Fruit fly (Drosophila melanogaster) whole organism, embryonic: ENCODE measurements around the gene chic.

Experiments used
- Abd-B ChIP-seq: fragments of 200-800 bp; sonication (Bioruptor generic); optimal IDR thresholded peaks from 2 replicates; lab custom pipeline; 2018; ENCODE audit warnings: missing biosample characterization, mild to moderate bottlenecking, missing genetic modification characterization, moderate library complexity
- B-H2 ChIP-seq: fragments of 200-800 bp; sonication (Bioruptor generic); optimal IDR thresholded peaks from 2 replicates; lab custom pipeline; 2018; ENCODE audit warnings: missing biosample characterization, mild to moderate bottlenecking, missing genetic modification characterization
- Bdp1 ChIP-seq: fragments of 200-800 bp; sonication (Bioruptor generic); optimal IDR thresholded peaks from 3 replicates; lab custom pipeline; 2016; ENCODE audit warnings: missing biosample characterization, missing genetic modification characterization
- Bgb ChIP-seq: fragments of 200-800 bp; sonication (Bioruptor generic); IDR thresholded peaks from 2 replicates; pipeline ENCODE4 v1.3.6; 2022; ENCODE audit warnings: missing biosample characterization, missing genetic modification characterization; ENCODE audit not compliant: partially characterized antibody
- CG10565 ChIP-seq: fragments of 200-800 bp; sonication (Bioruptor generic); optimal IDR thresholded peaks from 3 replicates; lab custom pipeline; 2016; ENCODE audit warnings: missing biosample characterization, mild to moderate bottlenecking, missing genetic modification characterization
- CG11093 ChIP-seq: fragments of 200-800 bp; sonication (Bioruptor generic); IDR thresholded peaks from 3 replicates; pipeline ENCODE4 v1.3.6; 2022; ENCODE audit warnings: missing biosample characterization, missing genetic modification characterization
- CG12942 ChIP-seq: fragments of 200-800 bp; sonication (Bioruptor generic); optimal IDR thresholded peaks from 3 replicates; lab custom pipeline; 2016; ENCODE audit warnings: missing biosample characterization, missing genetic modification characterization
- CG14014 ChIP-seq: fragments of 200-800 bp; sonication (Bioruptor generic); IDR thresholded peaks from 2 replicates; pipeline ENCODE4 v1.3.6; 2022; ENCODE audit warnings: missing biosample characterization, missing genetic modification characterization
- CG1603 ChIP-seq: fragments of 200-800 bp; sonication (Bioruptor generic); optimal IDR thresholded peaks from 2 replicates; lab custom pipeline; 2019; ENCODE audit warnings: missing biosample characterization, mild to moderate bottlenecking, missing genetic modification characterization, moderate library complexity
- CG2199 ChIP-seq: fragments of 200-800 bp; sonication (Bioruptor generic); IDR thresholded peaks from 3 replicates; pipeline ENCODE4 v1.3.6; 2022; ENCODE audit warnings: missing biosample characterization, missing genetic modification characterization
- CG2678 ChIP-seq: fragments of 200-800 bp; sonication (Bioruptor generic); optimal IDR thresholded peaks from 3 replicates; lab custom pipeline; 2019; ENCODE audit warnings: missing biosample characterization, mild to moderate bottlenecking, missing genetic modification characterization, moderate library complexity
- CG3065 ChIP-seq: fragments of 200-800 bp; sonication (Bioruptor generic); optimal IDR thresholded peaks from 2 replicates; lab custom pipeline; 2016; ENCODE audit warnings: missing biosample characterization, missing genetic modification characterization
- CG31388 ChIP-seq: fragments of 200-800 bp; sonication (Bioruptor generic); optimal IDR thresholded peaks from 2 replicates; lab custom pipeline; 2016; ENCODE audit warnings: missing biosample characterization, missing genetic modification characterization
- CG3407 ChIP-seq: fragments of 200-800 bp; sonication (Bioruptor generic); optimal IDR thresholded peaks from 2 replicates; lab custom pipeline; 2018; ENCODE audit warnings: missing biosample characterization, mild to moderate bottlenecking, missing genetic modification characterization
- CG34376 ChIP-seq: fragments of 200-800 bp; sonication (Bioruptor generic); optimal IDR thresholded peaks from 2 replicates; lab custom pipeline; 2018; ENCODE audit warnings: missing biosample characterization, mild to moderate bottlenecking, missing genetic modification characterization
- CG3726 ChIP-seq: fragments of 200-800 bp; sonication (Bioruptor generic); IDR thresholded peaks from 3 replicates; pipeline ENCODE4, ENCODE4 v1.3.6; 2022; ENCODE audit warnings: missing biosample characterization, missing genetic modification characterization
- CG5180 ChIP-seq: fragments of 200-800 bp; sonication (Bioruptor generic); optimal IDR thresholded peaks from 3 replicates; lab custom pipeline; 2017; ENCODE audit warnings: missing biosample characterization, missing genetic modification characterization, mild to moderate bottlenecking, moderate library complexity, missing genetic modification reagents
- CG5245 ChIP-seq: fragments of 200-800 bp; sonication (Bioruptor generic); optimal IDR thresholded peaks from 3 replicates; lab custom pipeline; 2016; ENCODE audit warnings: missing biosample characterization, missing genetic modification characterization
- CG6272 ChIP-seq: fragments of 200-800 bp; sonication (Bioruptor generic); IDR thresholded peaks from 2 replicates; pipeline ENCODE4 v1.3.6; 2022; ENCODE audit warnings: missing biosample characterization, missing genetic modification characterization
- CG6654 ChIP-seq: fragments of 200-800 bp; sonication (Bioruptor generic); optimal IDR thresholded peaks from 2 replicates; lab custom pipeline; 2017; ENCODE audit warnings: missing biosample characterization, mild to moderate bottlenecking, missing genetic modification characterization
- CG7357 ChIP-seq: fragments of 200-800 bp; sonication (Bioruptor generic); IDR thresholded peaks from 3 replicates; pipeline ENCODE4 v1.3.6; 2022; ENCODE audit warnings: missing biosample characterization, missing genetic modification characterization
- CTCF ChIP-seq: fragments of 200-800 bp; sonication (Bioruptor generic); optimal IDR thresholded peaks from 2 replicates; lab custom pipeline; 2017; ENCODE audit warnings: missing biosample characterization, mild to moderate bottlenecking, missing genetic modification characterization, moderate library complexity
- D19A ChIP-seq: fragments of 200-800 bp; optimal IDR thresholded peaks from 3 replicates; lab custom pipeline; 2019; ENCODE audit warnings: missing biosample characterization, mild to moderate bottlenecking, missing genetic modification characterization, moderate library complexity
- D19B ChIP-seq: fragments of 200-800 bp; sonication (Bioruptor generic); optimal IDR thresholded peaks from 2 replicates; lab custom pipeline; 2017; ENCODE audit warnings: missing biosample characterization, mild to moderate bottlenecking, missing genetic modification characterization
- Dll ChIP-seq: fragments of 200-800 bp; sonication (Bioruptor generic); IDR thresholded peaks from 4 replicates; pipeline ENCODE4 v1.3.6; 2022; ENCODE audit warnings: missing biosample characterization, missing genetic modification characterization; ENCODE audit not compliant: partially characterized antibody
- E2f1 ChIP-seq: fragments of 200-800 bp; sonication (Bioruptor generic); IDR thresholded peaks from 2 replicates; pipeline ENCODE4 v1.3.6; 2022; ENCODE audit warnings: missing biosample characterization, missing genetic modification characterization
- H15 ChIP-seq: fragments of 200-800 bp; sonication (Bioruptor generic); IDR thresholded peaks from 3 replicates; pipeline ENCODE4 v1.3.6; 2022; ENCODE audit warnings: missing biosample characterization, missing genetic modification characterization
- Hand ChIP-seq: fragments of 200-800 bp; sonication (Bioruptor generic); optimal IDR thresholded peaks from 2 replicates; lab custom pipeline; 2017; ENCODE audit warnings: mild to moderate bottlenecking, missing biosample characterization, missing genetic modification reagents, missing genetic modification characterization
- HmgD ChIP-seq: fragments of 200-800 bp; sonication (Bioruptor generic); optimal IDR thresholded peaks from 3 replicates; lab custom pipeline; 2016; ENCODE audit warnings: missing biosample characterization, missing genetic modification characterization
- Neu2 ChIP-seq: fragments of 200-800 bp; sonication (Bioruptor generic); optimal IDR thresholded peaks from 3 replicates; lab custom pipeline; 2016; ENCODE audit warnings: missing biosample characterization, missing genetic modification characterization, borderline replicate concordance
- Pdp1 ChIP-seq, 2 experiments: fragments of 200-800 bp; sonication (Bioruptor generic); optimal IDR thresholded peaks; 3 replicates each; lab custom pipeline; 2016; ENCODE audit warnings: missing biosample characterization in 2 of 2, missing genetic modification characterization in 2 of 2, mild to moderate bottlenecking in 1 of 2, moderate library complexity in 1 of 2
- Sry-β ChIP-seq: fragments of 200-800 bp; sonication (Bioruptor generic); optimal IDR thresholded peaks from 2 replicates; lab custom pipeline; 2018; ENCODE audit warnings: missing biosample characterization, mild to moderate bottlenecking, missing genetic modification characterization, moderate library complexity
- Stat92E ChIP-seq, 3 experiments: fragments of >200 bp in 2 of 3; fragments of 200-800 bp in 1 of 3; sonication (Bioruptor generic) in 1 of 3; optimal IDR thresholded peaks; 2 replicates each; lab custom pipeline; 2017 to 2019; ENCODE audit warnings: missing biosample characterization in 3 of 3, missing genetic modification characterization in 3 of 3, mild to moderate bottlenecking in 1 of 3, moderate library complexity in 1 of 3
- cad ChIP-seq: fragments of >200 bp; optimal IDR thresholded peaks from 2 replicates; lab custom pipeline; 2017; ENCODE audit warnings: missing biosample characterization, missing genetic modification characterization
- chn ChIP-seq: fragments of 200-800 bp; sonication (Bioruptor generic); optimal IDR thresholded peaks from 2 replicates; lab custom pipeline; 2016; ENCODE audit warnings: missing biosample characterization, missing genetic modification characterization
- fd102C ChIP-seq: fragments of 200-800 bp; sonication (Bioruptor generic); optimal IDR thresholded peaks from 2 replicates; lab custom pipeline; 2018; ENCODE audit warnings: missing biosample characterization, mild to moderate bottlenecking, missing genetic modification characterization, moderate library complexity
- gsb-n ChIP-seq: fragments of 200-800 bp; sonication (Bioruptor generic); optimal IDR thresholded peaks from 3 replicates; lab custom pipeline; 2018; ENCODE audit warnings: missing biosample characterization, mild to moderate bottlenecking, missing genetic modification characterization
- mam ChIP-seq: fragments of 200-800 bp; sonication (Bioruptor generic); optimal IDR thresholded peaks from 3 replicates; lab custom pipeline; 2016; ENCODE audit warnings: missing biosample characterization, missing genetic modification characterization
- pnt ChIP-seq: fragments of 200-800 bp; sonication (Bioruptor generic); optimal IDR thresholded peaks from 3 replicates; lab custom pipeline; 2016; ENCODE audit warnings: missing biosample characterization, missing genetic modification characterization
- prd ChIP-seq, 3 experiments: fragments of >200 bp in 2 of 3; fragments of 200-800 bp in 1 of 3; sonication (Bioruptor generic) in 1 of 3; optimal IDR thresholded peaks in 2 of 3; IDR thresholded peaks in 1 of 3; 2 replicates in 2 of 3; 3 replicates in 1 of 3; pipeline versions ENCODE4 v1.3.6 to Lab custom; 2017 to 2022; ENCODE audit warnings: missing biosample characterization in 1 of 3, missing genetic modification characterization in 1 of 3
- scrt ChIP-seq: fragments of 200-800 bp; sonication (Bioruptor generic); optimal IDR thresholded peaks from 2 replicates; lab custom pipeline; 2018; ENCODE audit warnings: missing biosample characterization, mild to moderate bottlenecking, missing genetic modification characterization, moderate library complexity
- sd ChIP-seq: fragments of 200-800 bp; sonication (Bioruptor generic); optimal IDR thresholded peaks from 3 replicates; lab custom pipeline; 2018; ENCODE audit warnings: missing biosample characterization, mild to moderate bottlenecking, missing genetic modification characterization, moderate library complexity
- shn ChIP-seq: fragments of 200-800 bp; sonication (Bioruptor generic); optimal IDR thresholded peaks from 3 replicates; lab custom pipeline; 2016; ENCODE audit warnings: missing biosample characterization, missing genetic modification characterization
- tgo ChIP-seq: fragments of 200-800 bp; sonication (Bioruptor generic); IDR thresholded peaks from 3 replicates; pipeline ENCODE4 v1.3.6; 2022; ENCODE audit warnings: missing biosample characterization, missing genetic modification characterization
- tna ChIP-seq: fragments of 200-800 bp; sonication (Bioruptor generic); IDR thresholded peaks from 2 replicates; pipeline ENCODE4 v1.3.6; 2022; ENCODE audit warnings: missing biosample characterization, missing genetic modification characterization; ENCODE audit not compliant: partially characterized antibody
- ttk ChIP-seq: fragments of 200-800 bp; sonication (Bioruptor generic); IDR thresholded peaks from 2 replicates; pipeline ENCODE4 v2.1.2; 2022; ENCODE audit warnings: missing biosample characterization, missing genetic modification characterization
- tup ChIP-seq: fragments of 200-800 bp; sonication (Bioruptor generic); optimal IDR thresholded peaks from 2 replicates; lab custom pipeline; 2016; ENCODE audit warnings: missing biosample characterization, mild to moderate bottlenecking, missing genetic modification characterization, moderate library complexity
- z ChIP-seq: fragments of 200-800 bp; sonication (Bioruptor generic); IDR thresholded peaks from 3 replicates; pipeline ENCODE4 v1.3.6; 2022; ENCODE audit warnings: missing biosample characterization, missing genetic modification characterization
- zen ChIP-seq: fragments of 200-800 bp; sonication (Bioruptor generic); optimal IDR thresholded peaks from 3 replicates; lab custom pipeline; 2018; ENCODE audit warnings: missing biosample characterization, mild to moderate bottlenecking, missing genetic modification characterization, moderate library complexity

chic gene

dm6 chr2L:5981433-5982333 lies 865 bp upstream of the chic start, which contains the start of gene eIF4A (continued):
- TF ChIP-seq Bgb, result no peak
- no peak for TF ChIP-seq CG11093
- no peak for TF ChIP-seq CG14014 (GFP tag; lab: Robert Waterston, UW)
- no peak for TF ChIP-seq B-H2 (GFP tag; lab: Kevin White, UChicago)
- no peak for TF ChIP-seq chn
- no peak for TF ChIP-seq Neu2 (GFP tag; lab: Kevin White, UChicago)
- no peak for TF ChIP-seq Dll (GFP tag; lab: Robert Waterston, UW)
- TF ChIP-seq CG2678 (tag; lab: Kevin White, UChicago), result peak; percentile 15
- no peak for TF ChIP-seq CG10565
- TF ChIP-seq CG7357, result no peak
- TF ChIP-seq scrt, result no peak
- TF ChIP-seq fd102C (GFP tag; lab: Kevin White, UChicago), result no peak
- no peak for TF ChIP-seq CG3065 (GFP tag; lab: Kevin White, UChicago)
- TF ChIP-seq gsb-n (tag; lab: Kevin White, UChicago), result no peak
- TF ChIP-seq HmgD (GFP tag; lab: Kevin White, UChicago), result peak; percentile 36
- no peak for TF ChIP-seq shn (GFP tag; lab: Kevin White, UChicago)
- no peak for TF ChIP-seq CG2199 (GFP tag; lab: Robert Waterston, UW)
- TF ChIP-seq tna (GFP tag; lab: Robert Waterston, UW), result no peak
- TF ChIP-seq CG3726 (GFP tag; lab: Robert Waterston, UW), result no peak
- TF ChIP-seq D19B (GFP tag; lab: Kevin White, UChicago), result no peak
- TF ChIP-seq CG1603, result peak; percentile 66
- no peak for TF ChIP-seq CG34376 (GFP tag; lab: Kevin White, UChicago)
- no peak for TF ChIP-seq CG5180 (GFP tag; lab: Kevin White, UChicago)
- peak in 1 of 2 experiments; percentile 40 for TF ChIP-seq Pdp1 (GFP tag; optimal IDR thresholded peaks at IDR 0.05; lab: Kevin White, UChicago)
- TF ChIP-seq mam (GFP tag; lab: Kevin White, UChicago), result no peak
- no peak for TF ChIP-seq sd (tag; lab: Kevin White, UChicago)
- TF ChIP-seq CG12942 (GFP tag; lab: Kevin White, UChicago), result no peak
- TF ChIP-seq CG5245 (GFP tag; lab: Kevin White, UChicago), result no peak
- TF ChIP-seq CG6272 (GFP tag; lab: Robert Waterston, UW), result 0 out of 2 replicates have a peak, but pooled peaks have one; percentile 43
- TF ChIP-seq cad (GFP tag; lab: Kevin White, UChicago), result no peak
- TF ChIP-seq z (GFP tag; lab: Robert Waterston, UW), result no peak
- peak in 1 of 3 experiments; percentile 2 for TF ChIP-seq Stat92E (GFP tag; optimal IDR thresholded peaks at IDR 0.05; lab: Kevin White, UChicago)
- TF ChIP-seq Bdp1 (GFP tag; lab: Kevin White, UChicago), result no peak
- TF ChIP-seq Sry-β, result no peak
- TF ChIP-seq ttk, result no peak
- TF ChIP-seq Hand (GFP tag; lab: Kevin White, UChicago), result no peak
- peak; percentile 57 for TF ChIP-seq Abd-B
- TF ChIP-seq CG6654 (GFP tag; lab: Kevin White, UChicago), result no peak
- TF ChIP-seq D19A (tag; lab: Kevin White, UChicago), result no peak
- TF ChIP-seq H15, result no peak
- no peak for TF ChIP-seq E2f1
- no peak for TF ChIP-seq CG31388 (GFP tag; lab: Kevin White, UChicago)
- TF ChIP-seq zen (tag; lab: Kevin White, UChicago), result peak; percentile 40
- TF ChIP-seq pnt (GFP tag; lab: Kevin White, UChicago), result no peak
- no peak for TF ChIP-seq tup (GFP tag; lab: Kevin White, UChicago)
- no peak for TF ChIP-seq CTCF (GFP tag; lab: Kevin White, UChicago)
- no peak for TF ChIP-seq prd (optimal IDR thresholded peaks at IDR 0.05; lab: Kevin White, UChicago)
- no peak for TF ChIP-seq prd (GFP tag; IDR thresholded peaks at IDR 0.05; lab: Robert Waterston, UW)
- no peak for TF ChIP-seq tgo (GFP tag; lab: Robert Waterston, UW)
- no peak for TF ChIP-seq CG3407 (GFP tag; lab: Kevin White, UChicago)
